Fruit fly (Drosophila melanogaster) whole organism, wandering third instar larva: ENCODE measurements around the gene CG13947.

Experiments used
- CrebA ChIP-seq: fragments of 200-800 bp; sonication (Bioruptor generic); optimal IDR thresholded peaks from 2 replicates; lab custom pipeline; 2016; ENCODE audit warnings: missing biosample characterization, mild to moderate bottlenecking, missing genetic modification characterization, borderline replicate concordance
- Dif ChIP-seq: fragments of 200-275, 200-300 bp; sonication (Bioruptor generic); optimal IDR thresholded peaks from 2 replicates; lab custom pipeline; 2018; ENCODE audit warnings: missing biosample characterization, missing genetic modification characterization; ENCODE audit not compliant: partially characterized antibody
- HLH106 ChIP-seq: fragments of 200-800 bp; optimal IDR thresholded peaks from 3 replicates; lab custom pipeline; 2019; ENCODE audit warnings: missing biosample characterization, mild to moderate bottlenecking, missing genetic modification characterization, moderate library complexity
- Hnf4 ChIP-seq: fragments of 200-800 bp; sonication (Bioruptor generic); optimal IDR thresholded peaks from 2 replicates; lab custom pipeline; 2016; ENCODE audit warnings: missing biosample characterization, mild to moderate bottlenecking, missing genetic modification characterization
- Hr78 ChIP-seq: fragments of >200 bp; optimal IDR thresholded peaks from 2 replicates; lab custom pipeline; 2017; ENCODE audit warnings: missing biosample characterization, missing genetic modification characterization
- Hr83 ChIP-seq: fragments of 200-300 bp; sonication (Bioruptor generic); optimal IDR thresholded peaks from 2 replicates; lab custom pipeline; 2016; ENCODE audit warnings: missing biosample characterization, mild to moderate bottlenecking, missing genetic modification characterization, moderate library complexity; ENCODE audit not compliant: poor library complexity, severe bottlenecking
- Jra ChIP-seq: sonication (Bioruptor generic); optimal IDR thresholded peaks from 2 replicates; lab custom pipeline; 2016; ENCODE audit warnings: missing biosample characterization, missing genetic modification characterization
- Mio ChIP-seq: sonication (Bioruptor generic); optimal IDR thresholded peaks from 2 replicates; lab custom pipeline; 2016; ENCODE audit warnings: missing biosample characterization, missing genetic modification characterization
- Myc ChIP-seq: fragments of >200 bp; optimal IDR thresholded peaks from 2 replicates; lab custom pipeline; 2017
- N ChIP-seq: fragments of >200 bp; optimal IDR thresholded peaks from 2 replicates; lab custom pipeline; 2018; ENCODE audit warnings: missing biosample characterization, missing external identifiers, missing genetic modification characterization
- OdsH ChIP-seq: fragments of 200-800 bp; sonication (Bioruptor generic); optimal IDR thresholded peaks from 2 replicates; lab custom pipeline; 2016; ENCODE audit warnings: missing biosample characterization, mild to moderate bottlenecking, missing genetic modification characterization
- Rel ChIP-seq, 2 experiments: fragments of 200-800 bp; sonication (Bioruptor generic) in 1 of 2; optimal IDR thresholded peaks; 2 replicates in 1 of 2; 3 replicates in 1 of 2; lab custom pipeline; 2016 to 2019; ENCODE audit warnings: mild to moderate bottlenecking in 2 of 2, missing biosample characterization in 2 of 2, missing genetic modification characterization in 2 of 2, moderate library complexity in 1 of 2
- Sp1 ChIP-seq: fragments of 200-800 bp; sonication (Bioruptor generic); optimal IDR thresholded peaks from 3 replicates; lab custom pipeline; 2019; ENCODE audit warnings: missing biosample characterization, mild to moderate bottlenecking, missing genetic modification characterization, moderate library complexity
- Vsx2 ChIP-seq: fragments of 200-300, 225-300 bp; sonication (Bioruptor generic); optimal IDR thresholded peaks from 2 replicates; lab custom pipeline; 2018; ENCODE audit warnings: missing biosample characterization, missing genetic modification characterization; ENCODE audit not compliant: partially characterized antibody
- br ChIP-seq: fragments of 200-800 bp; sonication (Bioruptor generic); optimal IDR thresholded peaks from 2 replicates; lab custom pipeline; 2016; ENCODE audit warnings: missing biosample characterization, missing genetic modification characterization
- brk ChIP-seq: fragments of 200-800 bp; sonication (Bioruptor generic); optimal IDR thresholded peaks from 2 replicates; lab custom pipeline; 2016; ENCODE audit warnings: missing biosample characterization, mild to moderate bottlenecking, missing genetic modification characterization
- dl ChIP-seq, 2 experiments: fragments of 175-275, 200-275 bp in 1 of 2; fragments of 200-275 bp in 1 of 2; sonication (Bioruptor generic); optimal IDR thresholded peaks; lab custom pipeline; 2018; ENCODE audit warnings: mild to moderate bottlenecking in 2 of 2, missing biosample characterization in 2 of 2, missing genetic modification characterization in 2 of 2, moderate library complexity in 2 of 2; ENCODE audit not compliant: partially characterized antibody in 2 of 2, insufficient read depth in 1 of 2
- ey ChIP-seq: fragments of 200-800 bp; sonication (Bioruptor generic); optimal IDR thresholded peaks from 2 replicates; lab custom pipeline; 2016; ENCODE audit warnings: missing biosample characterization, missing genetic modification characterization
- foxo ChIP-seq, 2 experiments: fragments of 200-800 bp; sonication (Bioruptor generic); optimal IDR thresholded peaks; 2 replicates in 1 of 2; 3 replicates in 1 of 2; lab custom pipeline; 2016 to 2017; ENCODE audit warnings: missing biosample characterization in 2 of 2, missing genetic modification characterization in 2 of 2
- fru ChIP-seq: fragments of 200-800 bp; sonication (Bioruptor generic); optimal IDR thresholded peaks from 3 replicates; lab custom pipeline; 2016; ENCODE audit warnings: missing biosample characterization, mild to moderate bottlenecking, missing genetic modification characterization
- h ChIP-seq: fragments of 200-800 bp; sonication (Bioruptor generic); optimal IDR thresholded peaks from 3 replicates; lab custom pipeline; 2016; ENCODE audit warnings: missing biosample characterization, mild to moderate bottlenecking, missing genetic modification characterization
- jim ChIP-seq: fragments of 175-275, 200-325 bp; sonication (Bioruptor generic); optimal IDR thresholded peaks from 2 replicates; lab custom pipeline; 2016; ENCODE audit warnings: missing biosample characterization, mild to moderate bottlenecking, missing genetic modification characterization
- pan ChIP-seq: fragments of >200 bp; optimal IDR thresholded peaks from 2 replicates; lab custom pipeline; 2017
- rgr ChIP-seq: fragments of 200-800 bp; sonication (Bioruptor generic); optimal IDR thresholded peaks from 3 replicates; lab custom pipeline; 2016; ENCODE audit warnings: missing biosample characterization, mild to moderate bottlenecking, missing genetic modification characterization
- sage ChIP-seq: fragments of 200-800 bp; sonication (Bioruptor generic); optimal IDR thresholded peaks from 2 replicates; lab custom pipeline; 2016; ENCODE audit warnings: missing biosample characterization, mild to moderate bottlenecking, missing genetic modification characterization
- sv ChIP-seq: fragments of 200-800 bp; sonication (Bioruptor generic); optimal IDR thresholded peaks from 3 replicates; lab custom pipeline; 2016; ENCODE audit warnings: missing biosample characterization, missing genetic modification characterization
- tai ChIP-seq: sonication (Bioruptor generic); optimal IDR thresholded peaks from 2 replicates; lab custom pipeline; 2016; ENCODE audit warnings: missing biosample characterization, missing genetic modification characterization
- woc ChIP-seq: sonication (Bioruptor generic); optimal IDR thresholded peaks from 2 replicates; lab custom pipeline; 2016; ENCODE audit warnings: missing biosample characterization, mild to moderate bottlenecking, missing genetic modification characterization

CG13947 gene

DNA sequence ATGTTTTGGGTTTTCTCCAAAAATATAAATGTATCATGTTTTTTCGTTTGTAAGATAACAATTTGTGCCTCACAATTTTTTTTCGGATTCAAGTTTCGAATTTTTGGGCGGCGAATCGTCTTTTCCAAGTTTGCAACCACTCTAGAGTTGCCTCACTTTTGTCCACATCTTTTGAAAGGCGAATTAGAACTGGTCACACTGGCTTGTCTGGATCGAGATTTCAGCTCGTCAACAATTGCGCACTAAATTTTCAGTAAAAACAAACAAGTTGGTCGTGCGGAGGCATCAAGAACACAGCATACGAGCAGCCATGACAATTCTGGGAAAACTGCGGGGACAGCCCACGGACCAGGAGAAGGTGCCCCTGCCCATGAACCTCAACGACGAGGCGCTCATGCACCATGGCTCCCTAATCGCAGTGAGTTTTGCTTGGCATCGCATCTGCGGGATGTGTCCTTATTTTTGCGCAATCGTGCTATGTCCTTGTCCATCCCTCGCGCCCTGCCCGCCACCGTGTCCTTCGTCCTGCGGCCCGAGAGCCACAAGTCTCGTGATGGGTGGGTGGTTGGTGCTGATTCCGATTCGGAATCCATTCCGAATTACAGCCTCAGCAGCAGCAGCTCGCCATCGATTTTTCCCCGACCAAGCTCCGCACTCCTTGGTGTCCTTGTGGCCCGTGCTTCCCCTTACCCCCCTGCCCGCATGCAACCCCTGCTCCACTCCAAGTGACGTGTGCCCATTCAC lies 42.4 kb downstream of the CG13947 start, which contains the start of gene CG3662:
Gene CG3662, plus strand, starts transcription at position 48 of the 744 bp plus-strand sequence.
- TF ChIP-seq Vsx2 (GFP tag; lab: Kevin White, UChicago): no peak
- TF ChIP-seq Rel (GFP tag; optimal IDR thresholded peaks at IDR 0.05; lab: Kevin White, UChicago): no peak
- TF ChIP-seq Rel (tag; optimal IDR thresholded peaks at IDR 0.05; lab: Kevin White, UChicago): peak; percentile 71
- no peak for TF ChIP-seq CrebA
- TF ChIP-seq sage (GFP tag; lab: Kevin White, UChicago): no peak
- TF ChIP-seq N: no peak
- no peak for TF ChIP-seq Hr83
- no peak for TF ChIP-seq foxo (GFP tag; optimal IDR thresholded peaks at IDR 0.05; lab: Kevin White, UChicago)
- TF ChIP-seq pan: no peak
- peak; percentile 22 for TF ChIP-seq rgr
- TF ChIP-seq Hr78: no peak

dm6 chr2L:821986-822711 lies 43.2 kb downstream of the CG13947 start:
- TF ChIP-seq Sp1 (GFP tag; lab: Kevin White, UChicago) (no peak), fru (GFP tag; lab: Kevin White, UChicago) (peak; percentile 13)

dm6 chr2L:825768-826263 lies 46.8 kb downstream of the CG13947 start, which contains the start of the genes CG3862 and dock:
TSS of gene CG3862 (minus strand) at chr2L:825861.
TSS of gene dock (plus strand) at chr2L:825969.
- TF ChIP-seq HLH106 (tag; lab: Kevin White, UChicago) (peak; percentile 17), OdsH (peak; percentile 33), Hr83 (peak; percentile 89), Rel (GFP tag; optimal IDR thresholded peaks at IDR 0.05; lab: Kevin White, UChicago) (no peak), Rel (tag; optimal IDR thresholded peaks at IDR 0.05; lab: Kevin White, UChicago) (peak; percentile 61), N (peak; percentile 18), rgr (peak; percentile 59), Dif (GFP tag; lab: Kevin White, UChicago) (no peak), br (GFP tag; lab: Kevin White, UChicago) (peak; percentile 61), foxo (GFP tag; optimal IDR thresholded peaks at IDR 0.05; lab: Kevin White, UChicago) (peak in 1 of 2 experiments; percentile 73), brk (GFP tag; lab: Kevin White, UChicago) (no peak), dl (GFP tag; optimal IDR thresholded peaks at IDR 0.05; lab: Kevin White, UChicago; ENCODE audit: insufficient read depth in 1 of 2, partially characterized antibody in 2 of 2) (peak in 1 of 2 experiments; percentile 2), Myc (lab: Kevin White, UChicago) (peak; percentile 55), woc (no peak), jim (GFP tag; lab: Kevin White, UChicago) (no peak), Jra (GFP tag; lab: Kevin White, UChicago) (peak; percentile 32), ey (peak; percentile 23), fru (GFP tag; lab: Kevin White, UChicago) (peak; percentile 66), pan (no peak), sv (peak; percentile 2), Hnf4 (GFP tag; lab: Kevin White, UChicago) (peak; percentile 59), h (peak; percentile 50), Sp1 (GFP tag; lab: Kevin White, UChicago) (peak; percentile 61)
- TF ChIP-seq, all 38 proteins: peak for 17

DNA sequence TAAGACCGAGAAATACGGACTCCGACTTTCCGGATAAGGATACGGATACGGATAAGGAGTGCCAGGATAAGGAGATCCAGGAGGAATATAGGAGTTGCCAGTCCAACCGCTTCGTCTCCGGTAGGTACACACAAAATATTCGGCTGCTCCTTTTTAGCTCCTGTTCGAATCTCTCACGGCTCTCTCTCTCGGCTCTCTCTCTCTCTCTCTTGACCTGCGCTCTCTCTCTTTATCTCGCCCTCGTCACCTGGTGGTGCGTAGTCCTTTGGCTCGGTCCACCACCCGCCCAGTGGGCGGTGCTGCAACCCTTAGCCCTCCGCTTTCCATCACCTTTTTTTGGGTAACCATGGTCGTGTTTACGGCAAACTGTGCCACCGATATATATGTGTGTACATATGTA lies 47.4 kb downstream of the CG13947 start:
- peak; percentile 85 to 90 for TF ChIP-seq dl (GFP tag; optimal IDR thresholded peaks at IDR 0.05; lab: Kevin White, UChicago; ENCODE audit: insufficient read depth in 1 of 2, partially characterized antibody in 2 of 2)
- TF ChIP-seq sage (GFP tag; lab: Kevin White, UChicago): no peak
- peak; percentile 84 for TF ChIP-seq Dif (GFP tag; lab: Kevin White, UChicago)

- TF ChIP-seq Mio (GFP tag; lab: Kevin White, UChicago) (no peak), sv (no peak), tai (GFP tag; lab: Kevin White, UChicago) (no peak)
Measured at dm6 chr2L:827049-827448, 48.1 kb downstream of the CG13947 start.
